Worm (Caenorhabditis elegans): ENCODE measurements around the gene ptr-24.

ce11 chrX:13353530-13353929, 15.7 kb downstream of the ptr-24 start:
- TF ChIP-seq nhr-237 (tag; optimal IDR thresholded peaks at IDR 0.05): no peak
- TF ChIP-seq jun-1 (tag; optimal IDR thresholded peaks at IDR 0.05): peak; percentile 93
- TF ChIP-seq elt-3 (tag; optimal IDR thresholded peaks at IDR 0.05): peak in 1 of 3 experiments; percentile 26
- TF ChIP-seq ceh-82 (tag; optimal IDR thresholded peaks at IDR 0.05): no peak
- no peak for TF ChIP-seq ZK546.5 (tag; optimal IDR thresholded peaks at IDR 0.05)
- no peak for TF ChIP-seq ceh-9 (tag; optimal IDR thresholded peaks at IDR 0.05)
- TF ChIP-seq unc-39 (tag; optimal IDR thresholded peaks at IDR 0.05): no peak
- peak; percentile 82 for TF ChIP-seq nhr-25 (tag; optimal IDR thresholded peaks at IDR 0.05)
- TF ChIP-seq unc-62 (GFP tag; optimal IDR thresholded peaks at IDR 0.05): no peak
- TF ChIP-seq nhr-77 (tag; optimal IDR thresholded peaks at IDR 0.05): no peak
- TF ChIP-seq ceh-16 (tag; optimal IDR thresholded peaks at IDR 0.05): no peak
- TF ChIP-seq nhr-12 (tag; optimal IDR thresholded peaks at IDR 0.05): no peak
- TF ChIP-seq fkh-2 (tag; optimal IDR thresholded peaks at IDR 0.05): no peak
- peak; percentile 84 for TF ChIP-seq pqm-1 (tag; optimal IDR thresholded peaks at IDR 0.05)
